Fruit fly (Drosophila melanogaster) whole organism, pupa: ENCODE results near the gene scpr-C.

Source experiments
- CG10348 ChIP-seq: fragments of 200-800 bp; sonication (Bioruptor generic); IDR thresholded peaks from 2 replicates; pipeline ENCODE4 v1.3.6; 2022; ENCODE audit warnings: missing biosample characterization, missing genetic modification characterization
- CG12605 ChIP-seq: fragments of 200-800 bp; sonication (Bioruptor generic); IDR thresholded peaks from 2 replicates; pipeline ENCODE4 v1.3.6; 2022; ENCODE audit warnings: missing biosample characterization, missing genetic modification characterization
- CG13204 ChIP-seq: fragments of 200-800 bp; sonication (Bioruptor generic); optimal IDR thresholded peaks from 2 replicates; lab custom pipeline; 2018; ENCODE audit warnings: missing biosample characterization, mild to moderate bottlenecking, missing genetic modification characterization, moderate library complexity
- CG14655 ChIP-seq: fragments of 200-800 bp; sonication (Bioruptor generic); optimal IDR thresholded peaks from 3 replicates; lab custom pipeline; 2017; ENCODE audit warnings: mild to moderate bottlenecking, missing biosample characterization, missing genetic modification reagents, missing genetic modification characterization
- CG15710 ChIP-seq: fragments of 200-800 bp; sonication (Bioruptor generic); optimal IDR thresholded peaks from 2 replicates; lab custom pipeline; 2018; ENCODE audit warnings: missing biosample characterization, mild to moderate bottlenecking, missing genetic modification characterization, moderate library complexity
- CG17806 ChIP-seq: fragments of 200-800 bp; sonication (Bioruptor generic); optimal IDR thresholded peaks from 2 replicates; lab custom pipeline; 2018; ENCODE audit warnings: missing biosample characterization, mild to moderate bottlenecking, missing genetic modification characterization, moderate library complexity
- CG32121 ChIP-seq: fragments of 200-800 bp; sonication (Bioruptor generic); IDR thresholded peaks from 2 replicates; pipeline ENCODE4 v1.3.6; 2022; ENCODE audit warnings: missing biosample characterization, missing genetic modification characterization
- CG34367 ChIP-seq: fragments of 200-800 bp; sonication (Bioruptor generic); optimal IDR thresholded peaks from 2 replicates; lab custom pipeline; 2018; ENCODE audit warnings: missing biosample characterization, mild to moderate bottlenecking, missing genetic modification characterization
- CG4496 ChIP-seq: fragments of 200-800 bp; sonication (Bioruptor generic); IDR thresholded peaks from 3 replicates; pipeline ENCODE4 v1.3.6; 2022; ENCODE audit warnings: missing biosample characterization, missing genetic modification characterization
- CG8159 ChIP-seq: fragments of 200-800 bp; sonication (Bioruptor generic); optimal IDR thresholded peaks from 3 replicates; lab custom pipeline; 2018; ENCODE audit warnings: missing biosample characterization, mild to moderate bottlenecking, missing genetic modification characterization, moderate library complexity
- CG8301 ChIP-seq: fragments of 200-800 bp; sonication (Bioruptor generic); optimal IDR thresholded peaks from 2 replicates; lab custom pipeline; 2018; ENCODE audit warnings: missing biosample characterization, mild to moderate bottlenecking, missing genetic modification characterization
- CG9948 ChIP-seq: fragments of 200-800 bp; sonication (Bioruptor generic); optimal IDR thresholded peaks from 2 replicates; lab custom pipeline; 2018; ENCODE audit warnings: missing biosample characterization, mild to moderate bottlenecking, missing genetic modification characterization, moderate library complexity
- D1 ChIP-seq: fragments of 200-800 bp; sonication (Bioruptor generic); optimal IDR thresholded peaks from 2 replicates; lab custom pipeline; 2018; ENCODE audit warnings: missing biosample characterization, mild to moderate bottlenecking, missing genetic modification characterization, moderate library complexity
- EcR ChIP-seq: fragments of 200-800 bp; sonication (Bioruptor generic); optimal IDR thresholded peaks from 3 replicates; lab custom pipeline; 2019; ENCODE audit warnings: missing biosample characterization, missing genetic modification characterization, mild to moderate bottlenecking, moderate library complexity, missing genetic modification reagents
- Ets98B ChIP-seq: fragments of 200-800 bp; sonication (Bioruptor generic); IDR thresholded peaks from 2 replicates; pipeline ENCODE4 v1.3.6; 2022; ENCODE audit warnings: missing biosample characterization, missing genetic modification characterization
- Pif1A ChIP-seq: fragments of 200-800 bp; sonication (Bioruptor generic); optimal IDR thresholded peaks from 3 replicates; lab custom pipeline; 2016; ENCODE audit warnings: missing biosample characterization, missing genetic modification characterization
- Pif1B ChIP-seq: fragments of 200-800 bp; sonication (Bioruptor generic); optimal IDR thresholded peaks from 3 replicates; lab custom pipeline; 2016; ENCODE audit warnings: missing biosample characterization, missing genetic modification characterization
- Snoo ChIP-seq: fragments of 200-800 bp; sonication (Bioruptor generic); optimal IDR thresholded peaks from 3 replicates; lab custom pipeline; 2017; ENCODE audit warnings: missing biosample characterization, mild to moderate bottlenecking, missing genetic modification characterization, inconsistent platforms
- fd96Ca ChIP-seq: fragments of 200-800 bp; sonication (Bioruptor generic); IDR thresholded peaks from 3 replicates; pipeline ENCODE4 v1.3.6; 2022; ENCODE audit warnings: missing biosample characterization, missing genetic modification characterization
- gl ChIP-seq: fragments of 200-800 bp; sonication (Bioruptor generic); optimal IDR thresholded peaks from 2 replicates; lab custom pipeline; 2018; ENCODE audit warnings: missing biosample characterization, mild to moderate bottlenecking, missing genetic modification characterization
- rn ChIP-seq: fragments of 200-800 bp; sonication (Bioruptor generic); IDR thresholded peaks from 2 replicates; pipeline ENCODE4 v1.3.6; 2022; ENCODE audit warnings: missing biosample characterization, missing genetic modification characterization

Gene scpr-C

DNA sequence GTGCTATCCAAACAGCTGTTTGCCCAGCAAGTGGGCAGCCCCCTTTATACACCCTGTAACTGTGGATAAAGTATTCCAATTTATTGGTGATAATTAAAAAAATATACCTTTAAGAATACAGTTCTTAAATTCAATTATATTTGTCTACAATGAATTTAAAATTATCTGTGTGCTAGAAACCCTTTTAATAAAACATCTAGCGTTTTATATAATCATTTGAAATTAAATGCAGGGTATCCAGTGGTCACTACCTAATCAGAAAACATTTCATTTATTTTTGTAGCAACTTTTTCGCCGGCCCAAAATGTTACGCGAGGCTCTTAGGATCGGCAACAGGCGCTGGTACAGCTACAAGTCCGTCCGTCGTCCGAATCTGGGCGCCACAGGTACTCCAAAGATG lies 1.2 kb downstream of the scpr-C start, which contains the start of gene CG17726:
TSS of gene CG17726 (plus strand) at position 267 of the 400 bp plus-strand sequence.
- TF ChIP-seq Pif1B (GFP tag; lab: Kevin White, UChicago): no peak
- peak; percentile 42 for TF ChIP-seq EcR
- peak; percentile 90 for TF ChIP-seq gl
- TF ChIP-seq D1 (tag; lab: Kevin White, UChicago): no peak
- TF ChIP-seq CG12605 (GFP tag; lab: Robert Waterston, UW): peak; percentile 99
- TF ChIP-seq CG14655 (GFP tag; lab: Kevin White, UChicago): no peak
- TF ChIP-seq CG15710 (tag; lab: Kevin White, UChicago): peak; percentile 98
- TF ChIP-seq CG17806 (tag; lab: Kevin White, UChicago): peak; percentile 95
- peak; percentile 99 for TF ChIP-seq CG4496 (GFP tag; lab: Robert Waterston, UW)
- no peak for TF ChIP-seq Pif1A (GFP tag; lab: Kevin White, UChicago)
- TF ChIP-seq Snoo: peak; percentile 98
- peak; percentile 98 for TF ChIP-seq CG8159
- peak; percentile 69; the same call in 2 of the 3 replicates for TF ChIP-seq fd96Ca (GFP tag; lab: Robert Waterston, UW)
- TF ChIP-seq CG13204 (GFP tag; lab: Kevin White, UChicago): no peak
- TF ChIP-seq rn (GFP tag; lab: Robert Waterston, UW): peak; percentile 95
- TF ChIP-seq CG9948: peak; percentile 95
- TF ChIP-seq CG10348: peak; percentile 81
- TF ChIP-seq CG34367 (tag; lab: Kevin White, UChicago): peak; percentile 97
- peak; percentile 96 for TF ChIP-seq CG8301 (tag; lab: Kevin White, UChicago)
- peak; percentile 97 for TF ChIP-seq CG32121 (GFP tag; lab: Robert Waterston, UW)
- peak; percentile 98 for TF ChIP-seq Ets98B (GFP tag; lab: Robert Waterston, UW)

DNA sequence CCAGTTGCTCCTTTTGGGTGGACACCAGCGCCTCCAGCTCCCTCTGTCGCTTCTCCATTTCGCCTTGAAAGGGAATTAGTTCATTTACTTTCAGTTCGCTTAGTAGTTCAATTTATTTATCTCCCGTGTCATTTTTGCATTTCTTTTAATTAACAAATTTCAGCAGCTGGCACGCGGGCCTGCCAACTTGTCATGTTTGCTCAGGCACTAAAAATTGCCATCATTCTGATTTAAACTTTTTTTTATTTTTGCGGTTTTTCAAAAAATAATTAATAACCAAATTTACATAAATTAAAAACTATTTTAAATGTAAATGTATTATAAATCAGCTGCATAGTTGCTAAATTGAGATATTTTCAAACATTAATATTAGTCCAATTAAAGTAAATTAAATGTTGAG lies 5.1 kb downstream of the scpr-C start, which contains the start of gene GCC88:
TSS of gene GCC88 (minus strand) at position 209 of the 400 bp plus-strand sequence.
- TF ChIP-seq CG12605 (GFP tag; lab: Robert Waterston, UW) (no peak), CG17806 (tag; lab: Kevin White, UChicago) (no peak), EcR (no peak), CG34367 (tag; lab: Kevin White, UChicago) (no peak)

DNA sequence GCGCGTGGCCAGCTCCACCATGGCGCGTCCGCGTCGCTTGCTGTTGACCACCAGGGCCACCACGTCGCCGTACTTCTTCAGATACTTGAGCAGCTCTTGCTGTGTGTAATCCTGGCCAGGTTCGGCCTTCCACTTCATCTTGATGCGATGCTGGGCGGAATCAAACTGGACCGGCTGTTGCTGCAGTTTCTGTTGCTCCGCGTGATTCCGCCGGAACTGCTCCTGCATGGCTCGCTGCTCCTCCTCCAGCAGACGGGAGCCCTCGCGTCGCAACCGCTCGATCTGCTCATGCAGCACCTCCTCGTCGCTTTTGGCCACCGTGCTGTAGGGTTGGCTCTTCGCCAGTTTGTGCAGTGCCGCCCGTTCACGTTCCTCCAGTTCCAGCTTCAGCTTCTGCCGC lies 5.7 kb downstream of the scpr-C start:
- no peak for TF ChIP-seq D1 (tag; lab: Kevin White, UChicago)
- TF ChIP-seq CG4496 (GFP tag; lab: Robert Waterston, UW): no peak
- no peak for TF ChIP-seq Pif1A (GFP tag; lab: Kevin White, UChicago)
- no peak for TF ChIP-seq rn (GFP tag; lab: Robert Waterston, UW)
- TF ChIP-seq Snoo: no peak
- no peak for TF ChIP-seq CG34367 (tag; lab: Kevin White, UChicago)
- TF ChIP-seq gl: no peak
- no peak for TF ChIP-seq fd96Ca (GFP tag; lab: Robert Waterston, UW)
- TF ChIP-seq CG13204 (GFP tag; lab: Kevin White, UChicago): no peak
- TF ChIP-seq CG9948: no peak
- no peak for TF ChIP-seq CG10348

DNA sequence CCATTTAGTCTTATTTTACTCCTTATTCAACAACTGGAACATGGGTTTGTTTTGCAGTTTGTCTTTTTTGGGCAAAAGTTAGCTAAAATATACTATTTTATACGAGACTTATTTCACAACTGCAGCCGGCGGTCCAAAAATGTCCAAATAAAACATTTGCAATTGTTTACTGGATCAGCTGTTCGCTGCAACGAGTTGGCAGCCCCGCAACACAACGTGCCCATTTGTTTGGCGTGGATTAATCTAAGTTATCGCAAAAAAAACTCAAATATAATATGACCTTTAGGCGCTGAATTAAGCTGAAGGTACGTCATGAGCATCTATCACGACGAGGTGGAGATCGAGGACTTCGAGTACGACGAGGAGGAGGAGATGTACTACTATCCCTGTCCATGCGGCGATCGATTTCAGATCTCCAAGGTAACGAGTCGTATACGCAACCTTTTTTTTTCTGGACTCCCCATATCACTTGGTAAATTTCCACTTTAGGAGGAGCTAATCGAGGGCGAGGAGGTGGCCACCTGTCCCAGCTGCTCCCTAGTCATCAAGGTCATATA lies 6.5 kb downstream of the scpr-C start, which contains the start of the genes CG17187 and Dph3:
TSS of gene CG17187 (minus strand) at position 175 of the 557 bp plus-strand sequence.
TSS of gene Dph3 (plus strand) at position 208 of the 557 bp plus-strand sequence.
- no peak for TF ChIP-seq CG13204 (GFP tag; lab: Kevin White, UChicago)

DNA sequence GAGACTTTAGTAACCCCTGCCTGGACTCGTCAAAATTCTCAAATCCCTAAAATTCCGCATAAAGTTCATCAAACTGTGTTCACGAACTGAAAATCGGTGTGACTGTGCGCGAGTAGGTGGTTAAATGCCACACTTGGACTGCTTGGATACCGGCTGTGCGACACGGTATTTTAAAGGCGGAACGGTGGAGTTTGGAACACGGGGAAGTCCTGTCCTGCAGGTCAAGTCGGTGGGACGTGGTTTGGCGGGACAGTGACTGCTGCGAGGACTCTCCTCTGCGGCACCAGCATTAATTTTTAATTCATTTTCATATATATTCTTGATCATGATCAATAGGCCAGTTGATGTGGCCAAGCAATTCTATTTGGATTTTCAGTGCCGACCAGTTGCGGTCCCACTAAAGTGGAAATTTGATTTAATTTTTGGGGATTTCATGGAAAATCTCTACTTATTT lies 9.6 kb downstream of the scpr-C start, which contains the start of the genes Arfip and CG17721:
TSS of gene Arfip (minus strand) at position 96 of the 454 bp plus-strand sequence.
TSS of gene CG17721 (plus strand) at position 223 of the 454 bp plus-strand sequence.
- TF ChIP-seq rn (GFP tag; lab: Robert Waterston, UW) (no peak), EcR (peak; percentile 88)
- TF ChIP-seq, all 21 proteins: peak for 1

DNA sequence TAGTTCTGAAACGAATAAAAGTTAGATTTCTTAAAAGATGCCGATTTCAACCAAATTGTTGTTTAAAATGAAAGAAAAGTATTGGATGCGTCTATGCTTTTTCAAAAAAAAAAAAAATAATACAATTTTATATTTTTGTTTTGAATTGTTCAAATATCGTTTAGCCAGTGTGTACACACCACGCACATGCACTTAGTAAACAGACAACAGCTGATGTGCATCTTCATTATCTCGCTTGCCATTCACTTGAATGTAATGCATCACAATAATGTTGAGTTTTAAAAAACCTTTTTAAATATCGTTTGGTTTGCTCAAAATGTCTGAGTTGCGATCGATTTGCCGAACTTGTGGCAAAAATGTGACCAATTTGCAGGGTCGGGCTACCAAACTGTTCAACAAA lies 10.7 kb downstream of the scpr-C start, which contains the start of gene CG31441:
TSS of gene CG31441 (plus strand) at position 246 of the 400 bp plus-strand sequence.
- TF ChIP-seq EcR: no peak

DNA sequence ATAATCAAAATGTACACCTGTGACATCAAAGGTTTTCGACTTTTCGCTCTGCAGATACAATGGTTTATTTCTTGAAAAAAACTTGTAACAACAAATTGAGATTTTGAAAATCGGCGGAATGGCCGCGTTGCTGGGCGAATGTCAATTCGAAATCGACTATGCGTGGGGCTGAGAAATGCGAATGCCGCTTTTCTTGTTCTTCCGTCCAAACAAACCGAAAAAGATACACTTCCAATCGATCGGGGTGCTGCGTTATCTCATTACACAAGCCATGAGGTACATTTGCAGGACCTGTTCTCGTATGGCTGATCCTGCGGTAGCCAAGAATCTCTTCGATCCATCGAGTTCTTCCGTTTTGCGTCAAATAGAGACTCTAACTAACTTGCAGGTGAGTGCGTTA lies 12.3 kb downstream of the scpr-C start, which contains the start of gene CG31388:
TSS of gene CG31388 (plus strand) at position 218 of the 400 bp plus-strand sequence.
- TF ChIP-seq D1 (tag; lab: Kevin White, UChicago): no peak
- TF ChIP-seq rn (GFP tag; lab: Robert Waterston, UW): no peak
- no peak for TF ChIP-seq CG15710 (tag; lab: Kevin White, UChicago)
- no peak for TF ChIP-seq fd96Ca (GFP tag; lab: Robert Waterston, UW)
- TF ChIP-seq CG8159: no peak
- TF ChIP-seq CG32121 (GFP tag; lab: Robert Waterston, UW): no peak
- no peak for TF ChIP-seq CG34367 (tag; lab: Kevin White, UChicago)
- TF ChIP-seq CG12605 (GFP tag; lab: Robert Waterston, UW): no peak
- TF ChIP-seq CG17806 (tag; lab: Kevin White, UChicago): no peak
- no peak for TF ChIP-seq Pif1B (GFP tag; lab: Kevin White, UChicago)
- TF ChIP-seq Snoo: no peak
- no peak for TF ChIP-seq EcR
- TF ChIP-seq CG9948: no peak
- TF ChIP-seq CG8301 (tag; lab: Kevin White, UChicago): no peak
- TF ChIP-seq CG4496 (GFP tag; lab: Robert Waterston, UW): no peak
- TF ChIP-seq, all 21 proteins: peak for 0
